Fruit fly (Drosophila melanogaster): ENCODE measurements around the gene spn-D.

The spn-D gene

DNA sequence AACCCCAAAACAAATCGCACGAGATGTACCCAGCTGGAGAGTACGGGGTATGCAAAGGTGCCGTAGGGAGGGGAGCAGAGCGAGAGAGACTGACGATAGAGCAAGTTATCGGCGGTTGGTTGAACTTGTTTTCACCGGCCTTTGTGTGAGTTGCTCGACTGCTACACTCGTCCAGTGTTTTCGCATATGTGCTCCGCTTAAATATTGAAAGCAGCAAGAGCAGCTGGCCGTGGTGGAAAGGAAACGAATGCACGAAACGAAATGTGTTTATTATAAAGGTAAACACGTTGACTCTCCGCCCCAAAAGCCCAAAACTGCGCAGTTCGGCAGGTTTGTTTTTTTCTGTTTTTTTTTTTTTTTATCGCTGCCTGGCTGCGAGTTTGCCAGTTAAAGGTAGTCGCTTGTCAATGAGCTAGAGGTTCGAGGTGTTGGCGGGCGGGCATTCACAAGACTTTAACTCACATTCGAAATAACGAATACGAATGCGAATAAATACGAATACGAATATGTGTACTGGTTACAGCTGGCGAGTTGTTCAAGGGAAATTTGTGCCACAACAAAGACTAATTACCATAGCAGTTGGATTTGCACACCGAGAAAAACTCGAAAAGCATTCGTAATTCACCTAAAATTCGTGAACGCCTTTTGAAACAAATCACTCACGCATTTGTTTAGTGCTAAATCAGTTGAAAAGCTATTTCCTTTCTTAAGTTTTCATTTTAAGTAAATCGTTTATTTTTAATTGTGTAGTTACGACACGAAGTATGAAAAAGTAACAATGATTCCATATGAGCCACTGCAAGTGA is 35.7 kb upstream of the spn-D start (continued):
- TF ChIP-seq row (GFP tag; IDR thresholded peaks at IDR 0.05) (peak; percentile 6; the same call in 1 of the 3 replicates), lilli (GFP tag; optimal IDR thresholded peaks at IDR 0.05) (peak; percentile 36), CG6689 (GFP tag; IDR thresholded peaks at IDR 0.05) (0 out of 2 replicates have a peak, but pooled peaks have one; percentile 8), chinmo (GFP tag; IDR thresholded peaks at IDR 0.05; ENCODE audit: partially characterized antibody) (peak; percentile 97), CG1024 (GFP tag; IDR thresholded peaks at IDR 0.05) (no peak), CG8290 (GFP tag; optimal IDR thresholded peaks at IDR 0.05) (no peak), CG8290 (tag; optimal IDR thresholded peaks at IDR 0.05) (peak in 1 of 2 experiments; percentile 50), sens (GFP tag) (peak; percentile 76), Chrac-16 (GFP tag; optimal IDR thresholded peaks at IDR 0.05) (no peak), bab2 (GFP tag; optimal IDR thresholded peaks at IDR 0.05) (peak; percentile 8), CG4730 (GFP tag; IDR thresholded peaks at IDR 0.05) (0 out of 2 replicates have a peak, but pooled peaks have one; percentile 20), wdn (GFP tag; IDR thresholded peaks at IDR 0.05) (0 out of 2 replicates have a peak, but pooled peaks have one; percentile 34), stc (GFP tag; IDR thresholded peaks at IDR 0.05) (peak; percentile 47; the same call in 1 of the 2 replicates), so (GFP tag; IDR thresholded peaks at IDR 0.05) (peak; percentile 39; the same call in 1 of the 3 replicates), B-H2 (GFP tag; optimal IDR thresholded peaks at IDR 0.05) (peak; percentile 35), Hmr (GFP tag; optimal IDR thresholded peaks at IDR 0.05) (no peak), esg (GFP tag; conservative IDR thresholded peaks at IDR 0.05) (peak; percentile 35; the same call in 1 of the 2 replicates), CG12744 (GFP tag; optimal IDR thresholded peaks at IDR 0.05) (no peak), CG7786 (GFP tag; optimal IDR thresholded peaks at IDR 0.05) (peak; percentile 41), lab (GFP tag; optimal IDR thresholded peaks at IDR 0.05) (peak; percentile 25), luna (GFP tag; optimal IDR thresholded peaks at IDR 0.05) (peak; percentile 8), CG3163 (GFP tag; optimal IDR thresholded peaks at IDR 0.05) (peak; percentile 10), lbe (GFP tag; optimal IDR thresholded peaks at IDR 0.05) (peak; percentile 45), Dip3 (GFP tag; optimal IDR thresholded peaks at IDR 0.05) (peak; percentile 27), HLH3B (GFP tag; IDR thresholded peaks at IDR 0.05) (0 out of 2 replicates have a peak, but pooled peaks have one; percentile 22), dmrt99B (tag; optimal IDR thresholded peaks at IDR 0.05) (peak; percentile 18), kni (GFP tag; optimal IDR thresholded peaks at IDR 0.05) (no peak), grau (tag; optimal IDR thresholded peaks at IDR 0.05) (peak; percentile 50), CG14050 (GFP tag; IDR thresholded peaks at IDR 0.05) (peak; percentile 42; the same call in 2 of the 3 replicates), ranshi (GFP tag; IDR thresholded peaks at IDR 0.05) (0 out of 2 replicates have a peak, but pooled peaks have one; percentile 3), hkb (optimal IDR thresholded peaks at IDR 0.05) (no peak), hkb (GFP tag; IDR thresholded peaks at IDR 0.05) (peak; percentile 39; the same call in 1 of the 2 replicates), Fer3 (tag; optimal IDR thresholded peaks at IDR 0.05) (peak; percentile 19), CG32772 (GFP tag; IDR thresholded peaks at IDR 0.05) (0 out of 2 replicates have a peak, but pooled peaks have one; percentile 56), ato (GFP tag; IDR thresholded peaks at IDR 0.05; ENCODE audit: partially characterized antibody) (no peak), corto (GFP tag; optimal IDR thresholded peaks at IDR 0.05) (peak; percentile 25), al (GFP tag; IDR thresholded peaks at IDR 0.05) (peak; percentile 50; the same call in 1 of the 2 replicates), slbo (GFP tag; IDR thresholded peaks at IDR 0.05) (peak; percentile 60), CG12659 (GFP tag; optimal IDR thresholded peaks at IDR 0.05) (peak; percentile 13), dpn (GFP tag; optimal IDR thresholded peaks at IDR 0.05) (peak in 1 of 2 experiments; percentile 38), fu2 (GFP tag; optimal IDR thresholded peaks at IDR 0.05) (no peak), Meics (GFP tag; optimal IDR thresholded peaks at IDR 0.05) (peak; percentile 54), CG10543 (GFP tag; optimal IDR thresholded peaks at IDR 0.05) (peak; percentile 54), slp2 (GFP tag; optimal IDR thresholded peaks at IDR 0.05) (no peak), CG13287 (GFP tag; IDR thresholded peaks at IDR 0.05; ENCODE audit: partially characterized antibody) (peak; percentile 17; the same call in 1 of the 2 replicates), Pdp1 (GFP tag; optimal IDR thresholded peaks at IDR 0.05) (peak in 1 of 2 experiments; percentile 54), sima (GFP tag; optimal IDR thresholded peaks at IDR 0.05) (no peak), psq (GFP tag; optimal IDR thresholded peaks at IDR 0.05) (no peak), Fer1 (GFP tag; optimal IDR thresholded peaks at IDR 0.05) (peak; percentile 17)

All from whole organism, embryonic.